Worm (Caenorhabditis elegans): ENCODE results near the gene R08C7.11.

ce11 chrIV:4469055-4469454, 14.3 kb upstream of the R08C7.11 start:
- TF ChIP-seq tab-1 (GFP tag; IDR thresholded peaks at IDR 0.05) (no peak), ztf-29 (GFP tag; IDR thresholded peaks at IDR 0.05) (no peak), klf-2 (GFP tag; conservative IDR thresholded peaks at IDR 0.05) (no peak), med-1 (GFP tag; optimal IDR thresholded peaks at IDR 0.05; ENCODE audit: insufficient read depth) (no peak), T22C8.4 (GFP tag; IDR thresholded peaks at IDR 0.05) (no peak), flt-1 (GFP tag; IDR thresholded peaks at IDR 0.05) (no peak), ref-1 (GFP tag; conservative IDR thresholded peaks at IDR 0.05) (no peak), ztf-23 (GFP tag; IDR thresholded peaks at IDR 0.05) (no peak), cog-1 (tag; optimal IDR thresholded peaks at IDR 0.05) (no peak)
